Worm (Caenorhabditis elegans) whole organism, L2 larva: ENCODE results near the gene F19B6.3.

Experiments
- fos-1 ChIP-seq: fragments of 150-350 bp; optimal IDR thresholded peaks from 2 replicates; lab custom pipeline; 2014; ENCODE audit warnings: missing biosample characterization, missing genetic modification characterization
- nhr-11 ChIP-seq: fragments of 150-350 bp; optimal IDR thresholded peaks from 2 replicates; lab custom pipeline; 2014; ENCODE audit warnings: missing biosample characterization, missing genetic modification characterization
- nhr-6 ChIP-seq: fragments of 150-350 bp; optimal IDR thresholded peaks from 2 replicates; lab custom pipeline; 2014; ENCODE audit warnings: missing biosample characterization, missing genetic modification characterization
- snpc-4 ChIP-seq: fragments of 150-350 bp; optimal IDR thresholded peaks from 2 replicates; lab custom pipeline; 2014; ENCODE audit warnings: missing biosample characterization, missing genetic modification characterization

DNA sequence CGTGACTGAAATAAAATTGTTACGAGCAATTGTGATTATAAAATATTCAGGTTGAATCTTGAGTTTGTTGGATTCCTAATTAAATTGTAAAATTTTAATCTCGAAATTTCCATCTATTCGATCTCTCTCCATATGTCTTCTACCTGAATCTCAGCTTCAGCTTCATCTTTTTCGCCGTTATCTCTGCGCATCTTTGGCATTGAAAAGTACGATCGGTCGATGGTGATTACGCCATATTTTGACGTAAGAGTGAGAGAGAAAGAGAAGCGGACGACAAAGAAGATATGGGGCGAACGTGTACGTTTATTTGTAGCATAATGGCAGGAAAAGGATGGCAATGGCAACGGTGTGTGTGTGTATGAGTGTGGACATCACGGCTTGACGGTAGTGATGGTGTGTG lies 39.5 kb downstream of the F19B6.3 start:
- TF ChIP-seq nhr-11 (tag; lab: Kevin White, UChicago) (no peak), fos-1 (tag; lab: Kevin White, UChicago) (no peak), snpc-4 (tag; lab: Kevin White, UChicago) (no peak), nhr-6 (tag; lab: Kevin White, UChicago) (no peak)
